Fruit fly (Drosophila melanogaster) whole organism, pupa: ENCODE measurements around the gene CG8838.

Source experiments
- CG10348 ChIP-seq: fragments of 200-800 bp; sonication (Bioruptor generic); IDR thresholded peaks from 2 replicates; pipeline ENCODE4 v1.3.6; 2022; ENCODE audit warnings: missing biosample characterization, missing genetic modification characterization
- CG13204 ChIP-seq: fragments of 200-800 bp; sonication (Bioruptor generic); optimal IDR thresholded peaks from 2 replicates; lab custom pipeline; 2018; ENCODE audit warnings: missing biosample characterization, mild to moderate bottlenecking, missing genetic modification characterization, moderate library complexity
- CG14655 ChIP-seq: fragments of 200-800 bp; sonication (Bioruptor generic); optimal IDR thresholded peaks from 3 replicates; lab custom pipeline; 2017; ENCODE audit warnings: mild to moderate bottlenecking, missing biosample characterization, missing genetic modification reagents, missing genetic modification characterization
- CG17806 ChIP-seq: fragments of 200-800 bp; sonication (Bioruptor generic); optimal IDR thresholded peaks from 2 replicates; lab custom pipeline; 2018; ENCODE audit warnings: missing biosample characterization, mild to moderate bottlenecking, missing genetic modification characterization, moderate library complexity
- CG32121 ChIP-seq: fragments of 200-800 bp; sonication (Bioruptor generic); IDR thresholded peaks from 2 replicates; pipeline ENCODE4 v1.3.6; 2022; ENCODE audit warnings: missing biosample characterization, missing genetic modification characterization
- CG8159 ChIP-seq: fragments of 200-800 bp; sonication (Bioruptor generic); optimal IDR thresholded peaks from 3 replicates; lab custom pipeline; 2018; ENCODE audit warnings: missing biosample characterization, mild to moderate bottlenecking, missing genetic modification characterization, moderate library complexity
- CG8301 ChIP-seq: fragments of 200-800 bp; sonication (Bioruptor generic); optimal IDR thresholded peaks from 2 replicates; lab custom pipeline; 2018; ENCODE audit warnings: missing biosample characterization, mild to moderate bottlenecking, missing genetic modification characterization
- EcR ChIP-seq: fragments of 200-800 bp; sonication (Bioruptor generic); optimal IDR thresholded peaks from 3 replicates; lab custom pipeline; 2019; ENCODE audit warnings: missing biosample characterization, missing genetic modification characterization, mild to moderate bottlenecking, moderate library complexity, missing genetic modification reagents
- Ets98B ChIP-seq: fragments of 200-800 bp; sonication (Bioruptor generic); IDR thresholded peaks from 2 replicates; pipeline ENCODE4 v1.3.6; 2022; ENCODE audit warnings: missing biosample characterization, missing genetic modification characterization
- Pif1B ChIP-seq: fragments of 200-800 bp; sonication (Bioruptor generic); optimal IDR thresholded peaks from 3 replicates; lab custom pipeline; 2016; ENCODE audit warnings: missing biosample characterization, missing genetic modification characterization
- fd96Ca ChIP-seq: fragments of 200-800 bp; sonication (Bioruptor generic); IDR thresholded peaks from 3 replicates; pipeline ENCODE4 v1.3.6; 2022; ENCODE audit warnings: missing biosample characterization, missing genetic modification characterization
- rn ChIP-seq: fragments of 200-800 bp; sonication (Bioruptor generic); IDR thresholded peaks from 2 replicates; pipeline ENCODE4 v1.3.6; 2022; ENCODE audit warnings: missing biosample characterization, missing genetic modification characterization

DNA sequence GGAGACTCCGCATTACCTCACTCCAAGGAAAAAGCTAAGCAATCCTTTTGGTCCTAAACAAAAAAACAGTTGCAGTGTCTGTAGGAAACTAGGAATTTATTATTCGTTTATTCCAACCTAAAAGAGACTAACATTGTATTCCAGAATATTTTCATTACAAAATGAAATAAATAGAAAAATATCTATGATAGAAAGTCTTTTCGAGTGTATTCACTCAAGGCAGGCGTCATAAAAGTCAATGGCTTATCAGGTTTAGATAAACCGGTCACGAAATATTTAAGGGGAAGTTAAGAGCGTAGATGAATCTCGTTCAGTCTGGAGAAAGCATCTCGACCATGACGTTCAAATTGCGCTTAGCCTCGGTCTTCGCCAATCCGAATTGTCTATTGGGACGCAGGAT is 26.8 kb upstream of the CG8838 start, which contains the start of gene CG3285:
- TF ChIP-seq CG32121 (GFP tag; lab: Robert Waterston, UW) (no peak), EcR (GFP tag; lab: Kevin White, UChicago) (no peak), CG13204 (GFP tag; lab: Kevin White, UChicago) (no peak), rn (no peak), CG17806 (no peak), Pif1B (GFP tag; lab: Kevin White, UChicago) (no peak), fd96Ca (GFP tag; lab: Robert Waterston, UW) (no peak), CG10348 (GFP tag; lab: Robert Waterston, UW) (no peak), CG8301 (no peak), CG8159 (no peak), CG14655 (GFP tag; lab: Kevin White, UChicago) (no peak), Ets98B (GFP tag; lab: Robert Waterston, UW) (no peak)
